Fruit fly (Drosophila melanogaster) whole organism, embryonic: ENCODE results near the gene CG14903.
A peak's percentile ranks its signal among the peaks of the same experiment; 100 is the strongest.

Experiments used
- Atf6 ChIP-seq: fragments of 200-800 bp; sonication (Bioruptor generic); IDR thresholded peaks from 2 replicates; pipeline ENCODE4 v1.3.6; 2022; ENCODE audit warnings: missing biosample characterization, missing genetic modification characterization
- CG10267 ChIP-seq: fragments of 200-800 bp; sonication (Bioruptor generic); optimal IDR thresholded peaks from 2 replicates; lab custom pipeline; 2018; ENCODE audit warnings: missing biosample characterization, mild to moderate bottlenecking, missing genetic modification characterization, moderate library complexity
- CG10654 ChIP-seq: fragments of 200-800 bp; sonication (Bioruptor generic); optimal IDR thresholded peaks from 2 replicates; lab custom pipeline; 2016; ENCODE audit warnings: missing biosample characterization, missing genetic modification characterization
- CG12071 ChIP-seq: fragments of 200-800 bp; sonication (Bioruptor generic); optimal IDR thresholded peaks from 3 replicates; lab custom pipeline; 2018; ENCODE audit warnings: missing biosample characterization, mild to moderate bottlenecking, missing genetic modification characterization
- CG12104 ChIP-seq: fragments of 200-800 bp; sonication (Bioruptor generic); optimal IDR thresholded peaks from 3 replicates; lab custom pipeline; 2016; ENCODE audit warnings: missing biosample characterization, missing genetic modification characterization
- CG12659 ChIP-seq: fragments of 200-800 bp; sonication (Bioruptor generic); optimal IDR thresholded peaks from 3 replicates; lab custom pipeline; 2017; ENCODE audit warnings: mild to moderate bottlenecking, missing biosample characterization, missing genetic modification reagents, missing genetic modification characterization
- CG13287 ChIP-seq: fragments of 200-800 bp; sonication (Bioruptor generic); IDR thresholded peaks from 2 replicates; pipeline ENCODE4 v1.3.6; 2022; ENCODE audit warnings: missing biosample characterization, missing genetic modification characterization; ENCODE audit not compliant: partially characterized antibody
- CG14014 ChIP-seq: fragments of 200-800 bp; sonication (Bioruptor generic); IDR thresholded peaks from 2 replicates; pipeline ENCODE4 v1.3.6; 2022; ENCODE audit warnings: missing biosample characterization, missing genetic modification characterization
- CG1647 ChIP-seq: fragments of 200-800 bp; sonication (Bioruptor generic); optimal IDR thresholded peaks from 3 replicates; lab custom pipeline; 2016; ENCODE audit warnings: missing biosample characterization, missing genetic modification characterization
- CG17328 ChIP-seq: fragments of 200-800 bp; sonication (Bioruptor generic); IDR thresholded peaks from 2 replicates; pipeline ENCODE4 v1.3.6; 2022; ENCODE audit warnings: missing biosample characterization, missing genetic modification characterization
- CG18476 ChIP-seq: fragments of 200-800 bp; sonication (Bioruptor generic); optimal IDR thresholded peaks from 2 replicates; lab custom pipeline; 2016; ENCODE audit warnings: missing biosample characterization, mild to moderate bottlenecking, missing genetic modification characterization
- CG18764 ChIP-seq: fragments of 200-800 bp; sonication (Bioruptor generic); optimal IDR thresholded peaks from 3 replicates; lab custom pipeline; 2016; ENCODE audit warnings: missing biosample characterization, missing genetic modification characterization
- CG2120 ChIP-seq: fragments of 200-800 bp; sonication (Bioruptor generic); optimal IDR thresholded peaks from 3 replicates; lab custom pipeline; 2016; ENCODE audit warnings: missing biosample characterization, missing genetic modification characterization
- CG3065 ChIP-seq: fragments of 200-800 bp; sonication (Bioruptor generic); optimal IDR thresholded peaks from 2 replicates; lab custom pipeline; 2016; ENCODE audit warnings: missing biosample characterization, missing genetic modification characterization
- CG4707 ChIP-seq: fragments of 200-800 bp; sonication (Bioruptor generic); optimal IDR thresholded peaks from 2 replicates; lab custom pipeline; 2018; ENCODE audit warnings: missing biosample characterization, mild to moderate bottlenecking, missing genetic modification characterization, moderate library complexity
- CG4730 ChIP-seq: fragments of 200-800 bp; sonication (Bioruptor generic); IDR thresholded peaks from 2 replicates; pipeline ENCODE4 v1.3.6; 2022; ENCODE audit warnings: missing biosample characterization, missing genetic modification characterization
- CG6813 ChIP-seq: fragments of 200-800 bp; sonication (Bioruptor generic); optimal IDR thresholded peaks from 2 replicates; lab custom pipeline; 2017; ENCODE audit warnings: missing biosample characterization, missing genetic modification characterization, mild to moderate bottlenecking, moderate library complexity, missing genetic modification reagents
- CG8388 ChIP-seq: fragments of 200-800 bp; sonication (Bioruptor generic); optimal IDR thresholded peaks from 2 replicates; lab custom pipeline; 2019; ENCODE audit warnings: missing biosample characterization, mild to moderate bottlenecking, missing genetic modification characterization, moderate library complexity
- CG8478 ChIP-seq: fragments of >200 bp; optimal IDR thresholded peaks from 2 replicates; lab custom pipeline; 2018
- CG8944 ChIP-seq: fragments of 200-800 bp; sonication (Bioruptor generic); optimal IDR thresholded peaks from 3 replicates; lab custom pipeline; 2016; ENCODE audit warnings: missing biosample characterization, missing genetic modification characterization
- Chrac-16 ChIP-seq: fragments of 200-800 bp; sonication (Bioruptor generic); optimal IDR thresholded peaks from 3 replicates; lab custom pipeline; 2016; ENCODE audit warnings: missing biosample characterization, missing genetic modification characterization
- Dad ChIP-seq: fragments of 200-800 bp; sonication (Bioruptor generic); optimal IDR thresholded peaks from 3 replicates; lab custom pipeline; 2016; ENCODE audit warnings: missing biosample characterization, missing genetic modification characterization
- Hand ChIP-seq: fragments of 200-800 bp; sonication (Bioruptor generic); optimal IDR thresholded peaks from 2 replicates; lab custom pipeline; 2017; ENCODE audit warnings: mild to moderate bottlenecking, missing biosample characterization, missing genetic modification reagents, missing genetic modification characterization
- Hsf ChIP-seq: fragments of 200-800 bp; sonication (Bioruptor generic); optimal IDR thresholded peaks from 3 replicates; lab custom pipeline; 2016; ENCODE audit warnings: missing biosample characterization, missing genetic modification characterization
- Lpt ChIP-seq: fragments of >200 bp; optimal IDR thresholded peaks from 2 replicates; lab custom pipeline; 2018; ENCODE audit warnings: missing biosample characterization, missing genetic modification characterization
- MBD-R2 ChIP-seq: fragments of 200-800 bp; sonication (Bioruptor generic); IDR thresholded peaks from 2 replicates; pipeline ENCODE4 v1.3.6; 2022; ENCODE audit warnings: missing biosample characterization, missing genetic modification characterization
- Mad ChIP-seq: fragments of 200-800 bp; sonication (Bioruptor generic); optimal IDR thresholded peaks from 2 replicates; lab custom pipeline; 2016; ENCODE audit warnings: missing biosample characterization, missing genetic modification characterization
- NC2α ChIP-seq: fragments of 200-800 bp; sonication (Bioruptor generic); optimal IDR thresholded peaks from 2 replicates; lab custom pipeline; 2016; ENCODE audit warnings: missing biosample characterization, missing genetic modification characterization
- PHDP ChIP-seq: fragments of 200-800 bp; sonication (Bioruptor generic); optimal IDR thresholded peaks from 3 replicates; lab custom pipeline; 2018; ENCODE audit warnings: missing biosample characterization, mild to moderate bottlenecking, missing genetic modification characterization, moderate library complexity
- Pdp1 ChIP-seq, 2 experiments: fragments of 200-800 bp; sonication (Bioruptor generic); optimal IDR thresholded peaks; 3 replicates each; lab custom pipeline; 2016; ENCODE audit warnings: missing biosample characterization in 2 of 2, missing genetic modification characterization in 2 of 2, mild to moderate bottlenecking in 1 of 2, moderate library complexity in 1 of 2
- Ssrp ChIP-seq: fragments of 200-800 bp; sonication (Bioruptor generic); optimal IDR thresholded peaks from 2 replicates; lab custom pipeline; 2018; ENCODE audit warnings: missing biosample characterization, mild to moderate bottlenecking, missing genetic modification characterization, moderate library complexity
- TFAM ChIP-seq: fragments of 200-800 bp; sonication (Bioruptor generic); optimal IDR thresholded peaks from 2 replicates; lab custom pipeline; 2017; ENCODE audit warnings: missing biosample characterization, missing genetic modification characterization, inconsistent platforms
- ab ChIP-seq: fragments of 200-800 bp; sonication (Bioruptor generic); optimal IDR thresholded peaks from 2 replicates; lab custom pipeline; 2016; ENCODE audit warnings: missing biosample characterization, missing genetic modification characterization
- cad ChIP-seq: fragments of >200 bp; optimal IDR thresholded peaks from 2 replicates; lab custom pipeline; 2017; ENCODE audit warnings: missing biosample characterization, missing genetic modification characterization
- dimm ChIP-seq: fragments of 200-800 bp; sonication (Bioruptor generic); IDR thresholded peaks from 2 replicates; pipeline ENCODE4 v1.3.6; 2022; ENCODE audit warnings: missing biosample characterization, missing genetic modification characterization
- gsb-n ChIP-seq: fragments of 200-800 bp; sonication (Bioruptor generic); optimal IDR thresholded peaks from 3 replicates; lab custom pipeline; 2018; ENCODE audit warnings: missing biosample characterization, mild to moderate bottlenecking, missing genetic modification characterization
- lilli ChIP-seq: fragments of 200-800 bp; sonication (Bioruptor generic); optimal IDR thresholded peaks from 3 replicates; lab custom pipeline; 2016; ENCODE audit warnings: missing biosample characterization, missing genetic modification characterization
- nerfin-2 ChIP-seq: fragments of 200-800 bp; sonication (Bioruptor generic); IDR thresholded peaks from 2 replicates; pipeline ENCODE4 v1.3.6; 2022; ENCODE audit warnings: missing biosample characterization, missing genetic modification characterization; ENCODE audit not compliant: partially characterized antibody
- nom ChIP-seq: fragments of 200-800 bp; sonication (Bioruptor generic); optimal IDR thresholded peaks from 2 replicates; lab custom pipeline; 2017; ENCODE audit warnings: missing biosample characterization, missing genetic modification characterization, mild to moderate bottlenecking, moderate library complexity, missing genetic modification reagents
- otp ChIP-seq: fragments of 200-800 bp; sonication (Bioruptor generic); IDR thresholded peaks from 3 replicates; pipeline ENCODE4, ENCODE4 v1.3.6; 2022; ENCODE audit warnings: missing biosample characterization, missing genetic modification characterization
- pan ChIP-seq, 4 experiments: fragments of >200 bp in 3 of 4; fragments of 200-800 bp in 1 of 4; sonication (Bioruptor generic) in 1 of 4; optimal IDR thresholded peaks in 3 of 4; IDR thresholded peaks in 1 of 4; 2 replicates each; pipeline versions ENCODE4 v1.3.6 to Lab custom; 2017 to 2022; ENCODE audit warnings: missing biosample characterization in 2 of 4, missing genetic modification characterization in 2 of 4, mixed read lengths in 1 of 4
- prd ChIP-seq, 3 experiments: fragments of >200 bp in 2 of 3; fragments of 200-800 bp in 1 of 3; sonication (Bioruptor generic) in 1 of 3; optimal IDR thresholded peaks in 2 of 3; IDR thresholded peaks in 1 of 3; 2 replicates in 2 of 3; 3 replicates in 1 of 3; pipeline versions ENCODE4 v1.3.6 to Lab custom; 2017 to 2022; ENCODE audit warnings: missing biosample characterization in 1 of 3, missing genetic modification characterization in 1 of 3
- repo ChIP-seq: fragments of 200-800 bp; sonication (Bioruptor generic); optimal IDR thresholded peaks from 2 replicates; lab custom pipeline; 2016; ENCODE audit warnings: missing biosample characterization, missing genetic modification characterization
- sc ChIP-seq, 3 experiments: fragments of >200 bp in 2 of 3; fragments of 200-800 bp in 1 of 3; sonication (Bioruptor generic) in 1 of 3; optimal IDR thresholded peaks; 2 replicates in 2 of 3; 3 replicates in 1 of 3; lab custom pipeline; 2017; ENCODE audit warnings: mild to moderate bottlenecking in 1 of 3, missing biosample characterization in 1 of 3, missing genetic modification characterization in 1 of 3, missing genetic modification reagents in 1 of 3
- sob ChIP-seq: fragments of 200-800 bp; sonication (Bioruptor generic); IDR thresholded peaks from 2 replicates; pipeline ENCODE4 v1.3.6; 2022; ENCODE audit warnings: missing biosample characterization, missing genetic modification characterization
- tna ChIP-seq: fragments of 200-800 bp; sonication (Bioruptor generic); IDR thresholded peaks from 2 replicates; pipeline ENCODE4 v1.3.6; 2022; ENCODE audit warnings: missing biosample characterization, missing genetic modification characterization; ENCODE audit not compliant: partially characterized antibody
- unc-4 ChIP-seq: fragments of 200-800 bp; sonication (Bioruptor generic); IDR thresholded peaks from 2 replicates; pipeline ENCODE4 v1.3.6; 2022; ENCODE audit warnings: missing biosample characterization, missing genetic modification characterization; ENCODE audit not compliant: partially characterized antibody
- wdn ChIP-seq: fragments of 200-800 bp; sonication (Bioruptor generic); IDR thresholded peaks from 2 replicates; pipeline ENCODE4 v1.3.6; 2022; ENCODE audit warnings: missing biosample characterization, missing genetic modification characterization
- z ChIP-seq: fragments of 200-800 bp; sonication (Bioruptor generic); IDR thresholded peaks from 3 replicates; pipeline ENCODE4 v1.3.6; 2022; ENCODE audit warnings: missing biosample characterization, missing genetic modification characterization

CG14903 gene

DNA sequence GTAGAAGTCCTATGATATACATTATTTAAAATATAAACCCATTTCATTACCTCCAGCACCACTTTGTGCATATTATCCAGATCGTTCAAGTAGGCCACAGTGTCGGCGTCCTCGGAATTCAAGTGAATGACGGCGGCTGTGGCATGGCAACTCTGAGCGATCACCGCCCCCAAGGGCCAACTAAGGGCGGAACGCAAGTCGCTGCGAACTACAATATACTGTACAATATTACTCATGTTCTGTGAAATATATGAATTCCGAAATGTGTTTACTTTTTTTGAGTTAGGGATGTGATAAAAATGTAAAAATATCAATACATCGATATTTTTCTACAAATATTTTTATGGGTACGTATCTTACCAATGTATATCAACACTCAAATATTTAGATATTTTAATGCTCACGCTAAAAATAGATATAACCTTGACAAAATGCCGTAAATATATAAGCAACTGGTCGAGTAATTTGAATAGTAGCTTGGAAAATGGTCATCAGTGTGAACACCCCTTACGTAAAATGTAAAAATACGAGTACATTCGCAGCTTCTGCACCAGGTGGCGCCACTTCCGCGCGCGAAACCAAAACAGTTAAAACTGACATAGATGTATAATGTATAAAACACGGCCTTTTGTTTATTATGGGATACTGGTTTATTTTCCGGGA is at the start of gene CG14903 (continued):
- no peak for TF ChIP-seq wdn
- TF ChIP-seq Atf6 (GFP tag; lab: Robert Waterston, UW): no peak
- TF ChIP-seq sob: peak; percentile 7; the same call in 1 of the 2 replicates
- no peak for TF ChIP-seq dimm (GFP tag; lab: Robert Waterston, UW)
- no peak for TF ChIP-seq CG18476 (GFP tag; lab: Kevin White, UChicago)
- TF ChIP-seq Ssrp (tag; lab: Kevin White, UChicago): peak; percentile 16
- no peak for TF ChIP-seq repo (GFP tag; lab: Kevin White, UChicago)
- TF ChIP-seq gsb-n (tag; lab: Kevin White, UChicago): no peak
- TF ChIP-seq Chrac-16 (GFP tag; lab: Kevin White, UChicago): peak; percentile 12
- TF ChIP-seq CG12104 (GFP tag; lab: Kevin White, UChicago): no peak
- peak; percentile 74 for TF ChIP-seq CG13287 (GFP tag; lab: Robert Waterston, UW)
- TF ChIP-seq CG12659 (GFP tag; lab: Kevin White, UChicago): peak; percentile 40
- no peak for TF ChIP-seq CG4730 (GFP tag; lab: Robert Waterston, UW)
- peak; percentile 47 for TF ChIP-seq Hsf (GFP tag; lab: Kevin White, UChicago)
- TF ChIP-seq CG1647 (GFP tag; lab: Kevin White, UChicago): no peak
- peak; percentile 12 for TF ChIP-seq CG8944 (GFP tag; lab: Kevin White, UChicago)
- TF ChIP-seq CG3065 (GFP tag; lab: Kevin White, UChicago): no peak
- no peak for TF ChIP-seq ab
- TF ChIP-seq CG18764 (GFP tag; lab: Kevin White, UChicago): peak; percentile 40
- no peak for TF ChIP-seq CG6813 (GFP tag; lab: Kevin White, UChicago)
- no peak for TF ChIP-seq PHDP (tag; lab: Kevin White, UChicago)
- peak; percentile 48 for TF ChIP-seq CG10654 (GFP tag; lab: Kevin White, UChicago)
- no peak for TF ChIP-seq Mad (GFP tag; lab: Kevin White, UChicago)
- TF ChIP-seq CG10267 (tag; lab: Kevin White, UChicago): peak; percentile 50
- TF ChIP-seq z (GFP tag; lab: Robert Waterston, UW): no peak
- peak; percentile 21; the same call in 1 of the 2 replicates for TF ChIP-seq tna (GFP tag; lab: Robert Waterston, UW)
- TF ChIP-seq CG14014: no peak
- no peak for TF ChIP-seq CG8388 (GFP tag; lab: Kevin White, UChicago)
- peak; percentile 23 for TF ChIP-seq CG8478 (lab: Kevin White, UChicago)
- TF ChIP-seq cad (GFP tag; lab: Kevin White, UChicago): no peak
- TF ChIP-seq prd (optimal IDR thresholded peaks at IDR 0.05; lab: Kevin White, UChicago): no peak
- TF ChIP-seq prd (GFP tag; IDR thresholded peaks at IDR 0.05; lab: Robert Waterston, UW): peak; percentile 25; the same call in 1 of the 3 replicates
- no peak for TF ChIP-seq NC2α (GFP tag; lab: Kevin White, UChicago)
- no peak for TF ChIP-seq Dad (GFP tag; lab: Kevin White, UChicago)
- TF ChIP-seq Hand (GFP tag; lab: Kevin White, UChicago): no peak
- peak; percentile 8 for TF ChIP-seq lilli
- no peak for TF ChIP-seq pan (optimal IDR thresholded peaks at IDR 0.05; lab: Kevin White, UChicago)
- no peak for TF ChIP-seq pan (GFP tag; optimal IDR thresholded peaks at IDR 0.05 in 1 of 2, IDR thresholded peaks at IDR 0.05 in 1 of 2)
- no peak for TF ChIP-seq nom (GFP tag; lab: Kevin White, UChicago)
- TF ChIP-seq Pdp1 (GFP tag; optimal IDR thresholded peaks at IDR 0.05; lab: Kevin White, UChicago): no peak
- peak; percentile 72 for TF ChIP-seq unc-4 (GFP tag; lab: Robert Waterston, UW)
- TF ChIP-seq MBD-R2: peak; percentile 87
- TF ChIP-seq nerfin-2 (GFP tag; lab: Robert Waterston, UW): no peak
- TF ChIP-seq CG12071: no peak
- TF ChIP-seq Lpt (GFP tag; lab: Kevin White, UChicago): no peak
- no peak for TF ChIP-seq sc (optimal IDR thresholded peaks at IDR 0.05; lab: Kevin White, UChicago)
- no peak for TF ChIP-seq sc (GFP tag; optimal IDR thresholded peaks at IDR 0.05; lab: Kevin White, UChicago)
- TF ChIP-seq TFAM: no peak
- no peak for TF ChIP-seq CG17328 (GFP tag; lab: Robert Waterston, UW)
- TF ChIP-seq otp (GFP tag; lab: Robert Waterston, UW): no peak
- no peak for TF ChIP-seq CG4707 (GFP tag; lab: Kevin White, UChicago)
- TF ChIP-seq CG2120 (GFP tag; lab: Kevin White, UChicago): peak; percentile 49
